Worm (Caenorhabditis elegans): ENCODE results near the gene Y17G7B.22.
A peak's percentile ranks its signal among the peaks of the same experiment; 100 is the strongest.

- no peak for TF ChIP-seq nhr-11 (tag; optimal IDR thresholded peaks at IDR 0.05)
- TF ChIP-seq irx-1 (tag; optimal IDR thresholded peaks at IDR 0.05): no peak
- no peak for TF ChIP-seq nhr-237 (tag; optimal IDR thresholded peaks at IDR 0.05)
- peak; percentile 31 for TF ChIP-seq elt-2 (tag; optimal IDR thresholded peaks at IDR 0.05)
- no peak for TF ChIP-seq sptf-1 (tag; optimal IDR thresholded peaks at IDR 0.05)
- TF ChIP-seq mdl-1 (tag; optimal IDR thresholded peaks at IDR 0.05): no peak
- TF ChIP-seq lin-13 (GFP tag; optimal IDR thresholded peaks at IDR 0.05): no peak
- no peak for TF ChIP-seq ceh-88 (GFP tag; IDR thresholded peaks at IDR 0.05)
Measured at ce11 chrII:12080015-12080414, 12.2 kb downstream of the Y17G7B.22 start.
